Worm (Caenorhabditis elegans) whole organism, L2 larva: ENCODE results near the gene arrd-14.

ENCODE experiments used
- elt-1 ChIP-seq: fragments of 150-350 bp; optimal IDR thresholded peaks from 2 replicates; lab custom pipeline; 2014; ENCODE audit warnings: missing biosample characterization, missing genetic modification characterization
- lin-13 ChIP-seq: fragments of 150-350 bp; optimal IDR thresholded peaks from 2 replicates; lab custom pipeline; 2014; ENCODE audit warnings: missing biosample characterization, missing genetic modification reagents, missing genetic modification characterization
- lsy-2 ChIP-seq, 2 experiments: fragments of 150-350 bp in 1 of 2; sonication (generic microtip) in 1 of 2; optimal IDR thresholded peaks; 2 replicates each; lab custom pipeline; 2014 to 2017; ENCODE audit warnings: missing biosample characterization in 2 of 2, missing genetic modification characterization in 2 of 2
- mbf-1 ChIP-seq: sonication (generic microtip); optimal IDR thresholded peaks from 2 replicates; lab custom pipeline; 2017; ENCODE audit warnings: missing biosample characterization, missing genetic modification characterization
- mdl-1 ChIP-seq, 2 experiments: fragments of 150-350 bp in 1 of 2; sonication (generic microtip) in 1 of 2; optimal IDR thresholded peaks; 2 replicates each; lab custom pipeline; 2017; ENCODE audit warnings: missing biosample characterization in 2 of 2, missing genetic modification characterization in 2 of 2
- nhr-10 ChIP-seq: sonication (generic microtip); optimal IDR thresholded peaks from 2 replicates; lab custom pipeline; 2017; ENCODE audit warnings: missing biosample characterization, missing genetic modification characterization
- nhr-12 ChIP-seq: fragments of 150-350 bp; optimal IDR thresholded peaks from 2 replicates; lab custom pipeline; 2014; ENCODE audit warnings: missing biosample characterization, missing genetic modification characterization
- sem-4 ChIP-seq: fragments of 150-350 bp; optimal IDR thresholded peaks from 2 replicates; lab custom pipeline; 2014; ENCODE audit warnings: missing biosample characterization, missing genetic modification reagents, missing genetic modification characterization
- sma-3 ChIP-seq: sonication (generic microtip); optimal IDR thresholded peaks from 2 replicates; lab custom pipeline; 2016; ENCODE audit warnings: missing genetic modification reagents, missing genetic modification characterization, missing compliant biosample characterization
- sma-9 ChIP-seq, 2 experiments: fragments of 150-350 bp in 1 of 2; sonication (generic microtip) in 1 of 2; optimal IDR thresholded peaks; 2 replicates each; lab custom pipeline; 2014 to 2016; ENCODE audit warnings: missing genetic modification characterization in 2 of 2, mild to moderate bottlenecking in 1 of 2, missing biosample characterization in 1 of 2, missing compliant biosample characterization in 1 of 2, missing genetic modification reagents in 1 of 2, moderate library complexity in 1 of 2
- unc-62 ChIP-seq: fragments of 150-350 bp; optimal IDR thresholded peaks from 2 replicates; lab custom pipeline; 2014; ENCODE audit warnings: missing biosample characterization, missing genetic modification reagents, missing genetic modification characterization
- zag-1 ChIP-seq: fragments of 150-350 bp; optimal IDR thresholded peaks from 2 replicates; lab custom pipeline; 2014; ENCODE audit warnings: missing biosample characterization, missing genetic modification characterization
- ztf-4 ChIP-seq: fragments of 150-350 bp; optimal IDR thresholded peaks from 2 replicates; lab custom pipeline; 2014; ENCODE audit warnings: missing biosample characterization, missing genetic modification characterization

DNA sequence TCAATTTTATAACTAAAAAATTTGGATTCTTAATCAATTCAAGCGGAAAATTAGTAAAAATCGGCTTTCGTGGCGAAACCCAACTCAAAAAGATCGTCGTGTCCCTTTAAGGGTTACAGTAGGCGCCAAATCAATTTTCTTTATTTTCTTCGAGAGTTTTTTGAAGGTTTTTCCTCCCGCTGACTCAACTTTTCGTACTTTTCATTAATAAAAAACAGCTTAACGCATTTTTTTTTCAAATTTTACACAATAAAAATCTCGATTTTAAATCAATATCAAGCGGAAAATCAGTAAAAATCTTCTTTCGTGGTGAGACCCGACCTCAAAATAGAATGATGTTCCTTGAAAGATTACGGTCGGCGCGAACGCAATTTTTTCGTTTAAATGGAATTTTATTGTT, 20.0 kb upstream of the arrd-14 start:
- TF ChIP-seq sma-9 (GFP tag; optimal IDR thresholded peaks at IDR 0.05; lab: Kevin White, UChicago): no peak
- no peak for TF ChIP-seq sma-9 (tag; optimal IDR thresholded peaks at IDR 0.05; lab: Kevin White, UChicago)
- TF ChIP-seq ztf-4: no peak
- TF ChIP-seq nhr-12 (tag; lab: Kevin White, UChicago): no peak
- no peak for TF ChIP-seq mbf-1 (tag; lab: Kevin White, UChicago)
- TF ChIP-seq unc-62 (GFP tag; lab: Kevin White, UChicago): no peak
- TF ChIP-seq lsy-2 (tag; optimal IDR thresholded peaks at IDR 0.05; lab: Kevin White, UChicago): no peak
- no peak for TF ChIP-seq sem-4
- TF ChIP-seq nhr-10 (tag; lab: Kevin White, UChicago): no peak
- TF ChIP-seq sma-3 (GFP tag; lab: Kevin White, UChicago): no peak
- no peak for TF ChIP-seq elt-1 (tag; lab: Kevin White, UChicago)
- TF ChIP-seq zag-1 (tag; lab: Kevin White, UChicago): no peak
- no peak for TF ChIP-seq mdl-1 (tag; optimal IDR thresholded peaks at IDR 0.05; lab: Kevin White, UChicago)
- no peak for TF ChIP-seq lin-13 (GFP tag; lab: Kevin White, UChicago)
